Worm (Caenorhabditis elegans): ENCODE measurements around the gene nhr-128.

DNA sequence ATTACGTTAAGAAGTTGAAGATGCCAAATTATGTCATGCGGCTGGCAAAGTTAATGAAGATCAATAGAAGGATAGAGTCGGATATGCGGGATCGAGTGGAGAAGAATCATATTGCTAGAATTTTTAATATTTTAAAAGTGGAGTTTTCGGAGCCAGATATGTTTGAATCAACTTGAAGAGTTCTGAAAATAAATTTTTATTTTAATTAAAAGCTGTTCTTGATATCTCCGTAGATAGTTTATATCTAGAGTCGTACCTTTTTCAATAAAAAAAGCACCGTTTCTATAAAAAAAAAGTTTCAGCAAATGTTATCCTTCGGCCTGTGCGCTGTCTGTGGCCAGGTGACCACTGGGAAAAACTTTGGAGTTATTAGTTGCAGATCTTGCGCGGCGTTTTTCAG lies 11.3 kb downstream of the nhr-128 start, which contains the start of gene nhr-96:
- TF ChIP-seq hmg-4 (GFP tag; optimal IDR thresholded peaks at IDR 0.05), result no peak
- no peak for TF ChIP-seq flt-1 (GFP tag; IDR thresholded peaks at IDR 0.05)
- TF ChIP-seq tbx-37 (GFP tag; conservative IDR thresholded peaks at IDR 0.05), result no peak
- no peak for TF ChIP-seq ama-1 (optimal IDR thresholded peaks at IDR 0.05)
- no peak for TF ChIP-seq sea-1 (GFP tag; conservative IDR thresholded peaks at IDR 0.05)
- no peak for TF ChIP-seq scrt-1 (GFP tag; IDR thresholded peaks at IDR 0.05)

Data from whole organism, early embryonic.